Worm (Caenorhabditis elegans) whole organism, midembryonic: ENCODE results near the gene his-74.

Experiments used
- T22C8.4 ChIP-seq: fragments of 200-800 bp; sonication (Bioruptor generic); IDR thresholded peaks from 2 replicates; pipeline ENCODE4 v1.3.6; 2022; ENCODE audit warnings: missing genetic modification characterization, missing compliant biosample characterization
- cog-1 ChIP-seq: sonication (generic microtip); optimal IDR thresholded peaks from 2 replicates; lab custom pipeline; 2016; ENCODE audit warnings: missing genetic modification characterization, missing compliant biosample characterization
- flt-1 ChIP-seq: fragments of 200-800 bp; sonication (Bioruptor generic); IDR thresholded peaks from 2 replicates; pipeline ENCODE4 v1.3.6; 2022; ENCODE audit warnings: missing genetic modification characterization, missing compliant biosample characterization
- med-1 ChIP-seq: sonication (generic microtip); optimal IDR thresholded peaks from 2 replicates; lab custom pipeline; 2017; ENCODE audit warnings: missing genetic modification characterization, mild to moderate bottlenecking, missing compliant biosample characterization, antibody characterized with exemption, missing genetic modification reagents; ENCODE audit not compliant: insufficient read depth
- ref-1 ChIP-seq: fragments of 200-800 bp; sonication (Bioruptor generic); conservative IDR thresholded peaks from 2 replicates; pipeline ENCODE4 v1.3.6; 2022; ENCODE audit warnings: missing genetic modification reagents, missing genetic modification characterization, missing compliant biosample characterization
- tab-1 ChIP-seq: fragments of 200-800 bp; sonication (Bioruptor generic); IDR thresholded peaks from 2 replicates; pipeline ENCODE4 v1.3.6; 2022; ENCODE audit warnings: missing genetic modification characterization, missing compliant biosample characterization
- ztf-23 ChIP-seq: fragments of 200-800 bp; sonication (Bioruptor generic); IDR thresholded peaks from 2 replicates; pipeline ENCODE4 v1.3.6; 2022; ENCODE audit warnings: missing genetic modification reagents, missing genetic modification characterization, missing compliant biosample characterization
- ztf-29 ChIP-seq: fragments of 200-800 bp; sonication (Bioruptor generic); IDR thresholded peaks from 2 replicates; pipeline ENCODE4 v1.3.6; 2022; ENCODE audit warnings: missing genetic modification reagents, missing genetic modification characterization, missing compliant biosample characterization

ce11 chrV:12658142-12658541 lies 2.0 kb downstream of the his-74 start, which contains the start of gene W05B10.6:
- TF ChIP-seq tab-1 (GFP tag; lab: Robert Waterston, UW), result no peak
- TF ChIP-seq flt-1 (GFP tag; lab: Robert Waterston, UW), result no peak
- TF ChIP-seq T22C8.4 (GFP tag; lab: Robert Waterston, UW), result no peak
- TF ChIP-seq cog-1 (tag; lab: Kevin White, UChicago), result no peak
- TF ChIP-seq ztf-23 (GFP tag; lab: Robert Waterston, UW), result no peak
- no peak for TF ChIP-seq ref-1 (GFP tag; lab: Robert Waterston, UW)
- TF ChIP-seq ztf-29 (GFP tag; lab: Robert Waterston, UW), result no peak
- TF ChIP-seq med-1 (GFP tag; lab: Kevin White, UChicago), result no peak
